Worm (Caenorhabditis elegans) whole organism, early embryonic: ENCODE results near the gene srt-43.

Experiments
- F13C5.2 ChIP-seq: sonication (generic microtip); optimal IDR thresholded peaks from 2 replicates; lab custom pipeline; 2017; ENCODE audit warnings: mild to moderate bottlenecking, missing genetic modification characterization, inconsistent platforms, missing compliant biosample characterization
- ama-1 ChIP-seq: fragments of 150-350 bp; optimal IDR thresholded peaks from 2 replicates; lab custom pipeline; 2014
- ceh-36 ChIP-seq: sonication (generic microtip); optimal IDR thresholded peaks from 2 replicates; lab custom pipeline; 2016; ENCODE audit warnings: missing genetic modification characterization, inconsistent platforms, missing compliant biosample characterization
- ets-7 ChIP-seq: sonication (generic microtip); optimal IDR thresholded peaks from 2 replicates; lab custom pipeline; 2016; ENCODE audit warnings: missing genotype, missing genetic modification characterization, missing compliant biosample characterization
- hnd-1 ChIP-seq: sonication (generic microtip); optimal IDR thresholded peaks from 2 replicates; lab custom pipeline; 2016; ENCODE audit warnings: missing genetic modification characterization, missing compliant biosample characterization
- scrt-1 ChIP-seq: fragments of 200-800 bp; sonication (Bioruptor generic); IDR thresholded peaks from 2 replicates; pipeline ENCODE4 v1.3.6; 2022; ENCODE audit warnings: missing genetic modification characterization, missing compliant biosample characterization
- tbx-11 ChIP-seq: fragments of 200-800 bp; sonication (Bioruptor generic); IDR thresholded peaks from 2 replicates; pipeline ENCODE4 v1.3.6; 2022; ENCODE audit warnings: missing genetic modification characterization, missing compliant biosample characterization

ce11 chrV:12729220-12729619 lies 39.8 kb upstream of the srt-43 start, which contains the start of gene R11D1.10:
- TF ChIP-seq F13C5.2 (tag; lab: Kevin White, UChicago) (no peak), tbx-11 (GFP tag; lab: Robert Waterston, UW) (no peak), hnd-1 (tag; lab: Kevin White, UChicago) (no peak), ama-1 (lab: Kevin White, UChicago) (no peak), ets-7 (no peak), ceh-36 (tag; lab: Kevin White, UChicago) (no peak), scrt-1 (GFP tag; lab: Robert Waterston, UW) (no peak)
